Fruit fly (Drosophila melanogaster) whole organism, larva: ENCODE measurements around the gene wol.

ENCODE experiments used
- noc ChIP-seq: fragments of 200-800 bp; sonication (Bioruptor generic); optimal IDR thresholded peaks from 3 replicates; lab custom pipeline; 2019; ENCODE audit warnings: missing biosample characterization, mild to moderate bottlenecking, missing genetic modification characterization, moderate library complexity

wol gene

dm6 chr2L:8302766-8303479, at the start of gene wol, which contains the start of gene Scgalpha:
wol (minus strand) TSS chr2L:8302985.
Scgalpha (plus strand) TSS chr2L:8303429.
- TF ChIP-seq noc (tag; lab: Kevin White, UChicago): no peak

- TF ChIP-seq noc (tag; lab: Kevin White, UChicago): no peak
Measured at dm6 chr2L:8351864-8352263, 49.1 kb upstream of the wol start, which contains the start of gene Mur29B. Mur29B (plus strand) TSS chr2L:8352187.

- TF ChIP-seq noc (tag; lab: Kevin White, UChicago): no peak
Measured at dm6 chr2L:8351333-8351732, 48.5 kb upstream of the wol start.

- TF ChIP-seq noc (tag; lab: Kevin White, UChicago): peak; percentile 89
Measured at dm6 chr2L:8350560-8351171, 47.9 kb upstream of the wol start.

dm6 chr2L:8346260-8346659, 43.5 kb upstream of the wol start, which contains the start of gene CG7778:
CG7778 (plus strand) TSS chr2L:8346620.
- TF ChIP-seq noc (tag; lab: Kevin White, UChicago): no peak

dm6 chr2L:8344536-8344935, 41.8 kb upstream of the wol start:
- TF ChIP-seq noc (tag; lab: Kevin White, UChicago): peak; percentile 51

dm6 chr2L:8342395-8342794, 39.6 kb upstream of the wol start, which contains the start of gene CG14273:
CG14273 (plus strand) TSS chr2L:8342695.
- TF ChIP-seq noc (tag; lab: Kevin White, UChicago): no peak

- no peak for TF ChIP-seq noc (tag; lab: Kevin White, UChicago)
Measured at dm6 chr2L:8339751-8340349, 37.1 kb upstream of the wol start.

dm6 chr2L:8338039-8338438, 35.3 kb upstream of the wol start, which contains the start of gene witty:
witty (plus strand) TSS chr2L:8338287.
- TF ChIP-seq noc (tag; lab: Kevin White, UChicago): no peak

dm6 chr2L:8334705-8335104, 31.9 kb upstream of the wol start:
- no peak for TF ChIP-seq noc (tag; lab: Kevin White, UChicago)

- TF ChIP-seq noc (tag; lab: Kevin White, UChicago): no peak
Measured at dm6 chr2L:8333624-8334023, 30.8 kb upstream of the wol start.

dm6 chr2L:8333185-8333584, 30.4 kb upstream of the wol start:
- no peak for TF ChIP-seq noc (tag; lab: Kevin White, UChicago)

- TF ChIP-seq noc (tag; lab: Kevin White, UChicago): no peak
Measured at dm6 chr2L:8328526-8329097, 25.8 kb upstream of the wol start.

dm6 chr2L:8327783-8328327, 25.1 kb upstream of the wol start:
- peak; percentile 0 for TF ChIP-seq noc (tag; lab: Kevin White, UChicago)

dm6 chr2L:8327272-8327555, 24.4 kb upstream of the wol start, which contains the start of gene CG14275:
CG14275 (plus strand) TSS chr2L:8327456.
- no peak for TF ChIP-seq noc (tag; lab: Kevin White, UChicago)
